Fruit fly (Drosophila melanogaster) whole organism, embryonic: ENCODE data around the gene CG10862.

Experiments used
- B-H2 ChIP-seq: fragments of 200-800 bp; sonication (Bioruptor generic); optimal IDR thresholded peaks from 2 replicates; lab custom pipeline; 2018; ENCODE audit warnings: missing biosample characterization, mild to moderate bottlenecking, missing genetic modification characterization
- BEAF-32 ChIP-seq: fragments of 200-800 bp; sonication (Bioruptor generic); optimal IDR thresholded peaks from 3 replicates; lab custom pipeline; 2017; ENCODE audit warnings: missing biosample characterization, missing genetic modification characterization, mild to moderate bottlenecking, moderate library complexity, missing genetic modification reagents
- C15 ChIP-seq: fragments of 200-800 bp; sonication (Bioruptor generic); IDR thresholded peaks from 3 replicates; pipeline ENCODE4 v1.3.6; 2022; ENCODE audit warnings: missing biosample characterization, missing genetic modification characterization
- CG14441 ChIP-seq: fragments of 200-800 bp; sonication (Bioruptor generic); IDR thresholded peaks from 2 replicates; pipeline ENCODE4 v1.3.6; 2022; ENCODE audit warnings: missing biosample characterization, missing genetic modification characterization
- CG15269 ChIP-seq: fragments of 200-800 bp; sonication (Bioruptor generic); optimal IDR thresholded peaks from 2 replicates; lab custom pipeline; 2018; ENCODE audit warnings: missing biosample characterization, mild to moderate bottlenecking, missing genetic modification characterization, moderate library complexity
- CG32772 ChIP-seq: fragments of 200-800 bp; sonication (Bioruptor generic); IDR thresholded peaks from 2 replicates; pipeline ENCODE4 v1.3.6; 2022; ENCODE audit warnings: missing biosample characterization, missing genetic modification characterization
- CG3407 ChIP-seq: fragments of 200-800 bp; sonication (Bioruptor generic); optimal IDR thresholded peaks from 2 replicates; lab custom pipeline; 2018; ENCODE audit warnings: missing biosample characterization, mild to moderate bottlenecking, missing genetic modification characterization
- CG34224 ChIP-seq: fragments of 200-800 bp; sonication (Bioruptor generic); IDR thresholded peaks from 3 replicates; pipeline ENCODE4 v1.3.6; 2022; ENCODE audit warnings: missing biosample characterization, missing genetic modification characterization; ENCODE audit not compliant: partially characterized antibody
- CG3838 ChIP-seq: fragments of 200-800 bp; sonication (Bioruptor generic); optimal IDR thresholded peaks from 3 replicates; lab custom pipeline; 2016; ENCODE audit warnings: missing biosample characterization, missing genetic modification characterization
- CG4282 ChIP-seq: fragments of 200-800 bp; sonication (Bioruptor generic); optimal IDR thresholded peaks from 2 replicates; lab custom pipeline; 2016; ENCODE audit warnings: missing biosample characterization, missing genetic modification characterization
- CG4820 ChIP-seq: fragments of 200-800 bp; sonication (Bioruptor generic); optimal IDR thresholded peaks from 3 replicates; lab custom pipeline; 2016; ENCODE audit warnings: missing biosample characterization, missing genetic modification characterization
- CG6175 ChIP-seq: fragments of 200-800 bp; sonication (Bioruptor generic); IDR thresholded peaks from 3 replicates; pipeline ENCODE4 v1.3.6; 2022; ENCODE audit warnings: missing biosample characterization, missing genetic modification characterization
- CG6689 ChIP-seq: fragments of 200-800 bp; sonication (Bioruptor generic); IDR thresholded peaks from 2 replicates; pipeline ENCODE4 v1.3.6; 2022; ENCODE audit warnings: missing biosample characterization, missing genetic modification characterization
- CG6791 ChIP-seq: fragments of 200-800 bp; sonication (Bioruptor generic); IDR thresholded peaks from 3 replicates; pipeline ENCODE4 v1.3.6; 2022; ENCODE audit warnings: missing biosample characterization, missing genetic modification characterization; ENCODE audit not compliant: partially characterized antibody
- CG7928 ChIP-seq: fragments of 200-800 bp; sonication (Bioruptor generic); optimal IDR thresholded peaks from 2 replicates; lab custom pipeline; 2017; ENCODE audit warnings: missing biosample characterization, mild to moderate bottlenecking, missing genetic modification characterization
- CTCF ChIP-seq: fragments of 200-800 bp; sonication (Bioruptor generic); optimal IDR thresholded peaks from 2 replicates; lab custom pipeline; 2017; ENCODE audit warnings: missing biosample characterization, mild to moderate bottlenecking, missing genetic modification characterization, moderate library complexity
- Drgx ChIP-seq: fragments of 200-800 bp; sonication (Bioruptor generic); IDR thresholded peaks from 2 replicates; pipeline ENCODE4 v1.3.6; 2022; ENCODE audit warnings: missing biosample characterization, missing genetic modification characterization
- Ets65A ChIP-seq: fragments of 200-800 bp; sonication (Bioruptor generic); peaks from one replicate; lab custom pipeline; 2016; ENCODE audit warnings: missing biosample characterization, missing genetic modification characterization
- HLH54F ChIP-seq: fragments of 200-800 bp; sonication (Bioruptor generic); optimal IDR thresholded peaks from 3 replicates; lab custom pipeline; 2016; ENCODE audit warnings: missing biosample characterization, missing genetic modification characterization
- Hand ChIP-seq: fragments of 200-800 bp; sonication (Bioruptor generic); optimal IDR thresholded peaks from 2 replicates; lab custom pipeline; 2017; ENCODE audit warnings: mild to moderate bottlenecking, missing biosample characterization, missing genetic modification reagents, missing genetic modification characterization
- HmgZ ChIP-seq: fragments of 200-800 bp; sonication (Bioruptor generic); optimal IDR thresholded peaks from 2 replicates; lab custom pipeline; 2018; ENCODE audit warnings: missing biosample characterization, mild to moderate bottlenecking, missing genetic modification characterization
- Hr39 ChIP-seq: fragments of >200 bp; optimal IDR thresholded peaks from 2 replicates; lab custom pipeline; 2017
- Nf-YC ChIP-seq: fragments of 200-800 bp; optimal IDR thresholded peaks from 3 replicates; lab custom pipeline; 2019; ENCODE audit warnings: missing biosample characterization, mild to moderate bottlenecking, missing genetic modification characterization, moderate library complexity
- Sox102F ChIP-seq: fragments of 200-800 bp; sonication (Bioruptor generic); optimal IDR thresholded peaks from 2 replicates; lab custom pipeline; 2018; ENCODE audit warnings: missing biosample characterization, mild to moderate bottlenecking, missing genetic modification characterization, moderate library complexity
- Sry-δ ChIP-seq: fragments of 200-800 bp; sonication (Bioruptor generic); optimal IDR thresholded peaks from 2 replicates; lab custom pipeline; 2016; ENCODE audit warnings: missing biosample characterization, missing genetic modification characterization
- Trl ChIP-seq, 3 experiments: fragments of >200 bp in 2 of 3; fragments of 200-800 bp in 1 of 3; sonication (Bioruptor generic) in 1 of 3; optimal IDR thresholded peaks; 2 replicates in 1 of 3; 3 replicates in 2 of 3; lab custom pipeline; 2016 to 2017; ENCODE audit warnings: missing biosample characterization in 1 of 3, missing genetic modification characterization in 1 of 3
- bcd ChIP-seq: fragments of 200-800 bp; sonication (Bioruptor generic); optimal IDR thresholded peaks from 2 replicates; lab custom pipeline; 2017; ENCODE audit warnings: missing biosample characterization, mild to moderate bottlenecking, missing genetic modification characterization
- dati ChIP-seq: fragments of 200-800 bp; sonication (Bioruptor generic); IDR thresholded peaks from 2 replicates; pipeline ENCODE4 v1.3.6; 2022; ENCODE audit warnings: missing biosample characterization, missing genetic modification characterization
- dysf ChIP-seq: fragments of 200-800 bp; sonication (Bioruptor generic); IDR thresholded peaks from 3 replicates; pipeline ENCODE4 v1.3.6; 2022; ENCODE audit warnings: missing biosample characterization, missing genetic modification characterization
- gt ChIP-seq: fragments of 200-800 bp; sonication (Bioruptor generic); IDR thresholded peaks from 2 replicates; pipeline ENCODE4 v1.3.6; 2022; ENCODE audit warnings: missing biosample characterization, missing genetic modification characterization
- ham ChIP-seq: fragments of 200-800 bp; sonication (Bioruptor generic); IDR thresholded peaks from 2 replicates; pipeline ENCODE4 v1.3.6; 2022; ENCODE audit warnings: missing biosample characterization, missing genetic modification characterization
- kni ChIP-seq: fragments of 200-800 bp; sonication (Bioruptor generic); optimal IDR thresholded peaks from 3 replicates; lab custom pipeline; 2017; ENCODE audit warnings: mild to moderate bottlenecking, missing biosample characterization, missing genetic modification reagents, missing genetic modification characterization
- maf-S ChIP-seq: fragments of 200-800 bp; sonication (Bioruptor generic); optimal IDR thresholded peaks from 2 replicates; lab custom pipeline; 2016; ENCODE audit warnings: missing biosample characterization, missing genetic modification characterization
- nerfin-2 ChIP-seq: fragments of 200-800 bp; sonication (Bioruptor generic); IDR thresholded peaks from 2 replicates; pipeline ENCODE4 v1.3.6; 2022; ENCODE audit warnings: missing biosample characterization, missing genetic modification characterization; ENCODE audit not compliant: partially characterized antibody
- oc ChIP-seq: fragments of 200-800 bp; sonication (Bioruptor generic); optimal IDR thresholded peaks from 2 replicates; lab custom pipeline; 2018; ENCODE audit warnings: missing biosample characterization, mild to moderate bottlenecking, missing genetic modification characterization, moderate library complexity
- prd ChIP-seq, 3 experiments: fragments of >200 bp in 2 of 3; fragments of 200-800 bp in 1 of 3; sonication (Bioruptor generic) in 1 of 3; optimal IDR thresholded peaks in 2 of 3; IDR thresholded peaks in 1 of 3; 2 replicates in 2 of 3; 3 replicates in 1 of 3; pipeline versions ENCODE4 v1.3.6 to Lab custom; 2017 to 2022; ENCODE audit warnings: missing biosample characterization in 1 of 3, missing genetic modification characterization in 1 of 3
- pros ChIP-seq: fragments of 200-800 bp; sonication (Bioruptor generic); optimal IDR thresholded peaks from 3 replicates; lab custom pipeline; 2019; ENCODE audit warnings: missing biosample characterization, mild to moderate bottlenecking, missing genetic modification characterization, moderate library complexity
- pzg ChIP-seq: fragments of 200-800 bp; sonication (Bioruptor generic); optimal IDR thresholded peaks from 3 replicates; lab custom pipeline; 2018; ENCODE audit warnings: missing biosample characterization, mild to moderate bottlenecking, missing genetic modification characterization, moderate library complexity
- schlank ChIP-seq: fragments of 200-800 bp; sonication (Bioruptor generic); optimal IDR thresholded peaks from 2 replicates; lab custom pipeline; 2018; ENCODE audit warnings: missing biosample characterization, mild to moderate bottlenecking, missing genetic modification characterization
- so ChIP-seq: fragments of 200-800 bp; sonication (Bioruptor generic); IDR thresholded peaks from 3 replicates; pipeline ENCODE4 v1.3.6; 2022; ENCODE audit warnings: missing biosample characterization, missing genetic modification characterization
- ssp ChIP-seq: fragments of 200-800 bp; sonication (Bioruptor generic); IDR thresholded peaks from 2 replicates; pipeline ENCODE4 v1.3.6; 2022; ENCODE audit warnings: missing biosample characterization, missing genetic modification characterization
- tna ChIP-seq: fragments of 200-800 bp; sonication (Bioruptor generic); IDR thresholded peaks from 2 replicates; pipeline ENCODE4 v1.3.6; 2022; ENCODE audit warnings: missing biosample characterization, missing genetic modification characterization; ENCODE audit not compliant: partially characterized antibody
- zfh1 ChIP-seq: fragments of 200-800 bp; sonication (Bioruptor generic); IDR thresholded peaks from 3 replicates; pipeline ENCODE4 v1.3.6; 2022; ENCODE audit warnings: missing biosample characterization, missing genetic modification characterization

The CG10862 gene

DNA sequence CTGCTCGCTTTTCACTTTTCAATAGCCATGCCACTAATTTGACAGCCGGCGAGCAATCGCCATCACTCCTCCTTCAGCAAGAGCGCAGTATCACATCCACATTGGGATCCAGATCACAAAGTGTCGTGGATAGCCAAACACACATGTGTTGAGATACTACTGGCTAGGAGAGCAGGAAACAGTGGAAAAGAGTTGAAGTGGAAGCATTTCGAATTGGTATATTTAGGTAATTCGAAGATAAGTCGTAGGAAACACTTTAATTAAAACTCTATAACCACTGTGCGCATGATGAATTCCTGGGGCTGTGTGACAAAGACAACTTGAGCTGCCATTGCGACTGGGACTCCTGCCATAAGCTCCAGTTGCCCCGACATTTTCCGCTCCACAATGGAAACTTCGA lies 35.5 kb upstream of the CG10862 start:
- peak; percentile 25; the same call in 1 of the 2 replicates for TF ChIP-seq Drgx (GFP tag; lab: Robert Waterston, UW)
- TF ChIP-seq ssp (GFP tag; lab: Robert Waterston, UW): no peak
- peak; percentile 14; the same call in 1 of the 2 replicates for TF ChIP-seq gt (GFP tag; lab: Robert Waterston, UW)

DNA sequence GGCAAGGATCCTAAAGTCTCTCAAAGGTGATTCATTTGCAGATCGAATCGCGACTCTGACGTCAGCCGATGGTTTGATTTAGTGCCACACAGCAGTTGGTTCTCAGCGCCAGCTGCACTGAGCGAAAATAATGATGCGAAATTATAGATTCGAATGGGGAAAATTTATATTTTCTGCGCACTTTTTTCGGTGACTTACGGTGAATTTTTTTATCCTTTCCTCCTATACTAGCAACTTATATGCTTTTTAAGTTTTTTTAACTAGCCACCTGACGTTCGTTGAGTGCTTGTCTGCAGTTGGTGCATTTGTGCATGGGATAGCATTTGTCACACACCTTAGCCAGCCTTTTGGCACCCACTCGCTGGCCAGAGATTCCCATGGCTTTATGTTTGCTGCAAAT lies 31.7 kb upstream of the CG10862 start:
- TF ChIP-seq dati (GFP tag; lab: Robert Waterston, UW) (no peak), Drgx (GFP tag; lab: Robert Waterston, UW) (peak; percentile 51; the same call in 1 of the 2 replicates)

DNA sequence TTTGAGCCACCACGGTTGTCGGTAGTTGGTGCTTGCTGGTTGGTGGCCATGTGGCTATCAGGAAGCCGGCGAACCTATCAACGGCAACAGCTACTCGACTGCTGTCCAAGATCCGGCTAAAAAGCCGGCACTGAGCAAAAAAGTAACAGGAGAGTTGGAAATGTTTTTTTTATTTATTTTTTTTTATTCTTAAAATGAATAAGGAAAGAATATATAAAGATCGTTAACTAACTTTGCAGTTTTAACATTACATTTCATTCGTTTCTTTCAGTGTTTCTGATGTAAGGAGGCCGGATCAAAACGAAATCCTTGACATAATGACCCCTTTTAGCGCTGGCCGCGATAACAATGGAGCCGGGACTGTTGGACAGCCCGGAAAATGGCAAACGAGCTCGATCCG lies 29.4 kb upstream of the CG10862 start:
- TF ChIP-seq pros (no peak), Ets65A (GFP tag; lab: Kevin White, UChicago) (peak; percentile 15), B-H2 (no peak), Drgx (GFP tag; lab: Robert Waterston, UW) (peak; percentile 42; the same call in 1 of the 2 replicates)

DNA sequence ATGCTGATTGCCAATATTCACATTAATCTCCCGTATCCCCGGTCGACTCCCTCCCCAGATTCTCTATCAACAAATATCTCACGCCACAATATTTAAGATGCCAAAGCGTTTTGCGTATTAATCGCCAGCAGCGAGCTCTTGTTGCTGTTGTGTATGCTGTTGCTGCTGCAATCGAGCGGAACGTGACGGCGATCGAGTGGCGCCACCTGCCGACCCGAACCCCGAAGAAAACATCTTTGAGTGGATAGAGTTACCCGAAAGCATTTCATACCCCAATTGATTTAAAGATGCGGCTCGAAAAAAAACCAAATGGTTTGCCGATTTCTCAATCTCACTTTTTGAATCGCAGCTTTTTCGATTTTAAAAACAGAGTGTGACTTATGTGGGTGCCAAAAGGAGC lies 23.8 kb upstream of the CG10862 start:
- TF ChIP-seq Nf-YC (tag; lab: Kevin White, UChicago) (no peak), CG3407 (GFP tag; lab: Kevin White, UChicago) (no peak), CTCF (GFP tag; lab: Kevin White, UChicago) (peak; percentile 86)

DNA sequence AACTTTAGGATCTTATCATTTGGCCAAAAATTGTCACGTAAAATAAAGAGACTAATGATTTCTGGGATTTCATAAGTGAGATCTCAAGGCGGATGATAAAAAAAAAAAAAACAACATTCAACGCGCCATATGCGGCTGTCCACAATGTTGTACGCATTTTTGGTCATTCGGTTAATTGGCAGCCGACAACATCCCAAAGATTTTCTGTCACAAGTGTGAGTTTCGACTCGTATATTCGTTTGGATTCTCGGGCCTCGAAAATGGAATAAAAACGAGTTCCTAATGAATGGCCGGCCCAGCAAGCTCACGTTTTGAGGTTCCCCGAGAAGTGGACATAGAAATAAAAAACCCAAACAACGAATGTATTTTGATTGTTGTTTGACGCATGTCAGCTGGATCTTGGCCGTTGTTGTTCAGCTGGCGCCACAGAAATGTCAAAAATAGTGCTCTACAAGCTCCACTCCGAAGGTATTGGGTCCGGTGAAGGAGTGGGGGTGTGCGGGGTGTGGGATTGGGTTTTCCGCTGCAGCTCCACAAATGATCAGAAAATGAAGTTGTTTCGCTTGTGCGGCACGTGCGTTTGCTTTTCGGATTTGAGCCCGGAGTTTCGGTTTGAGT lies 18.0 kb upstream of the CG10862 start:
- TF ChIP-seq maf-S (GFP tag; lab: Kevin White, UChicago) (no peak), dysf (GFP tag; lab: Robert Waterston, UW) (no peak), BEAF-32 (GFP tag; lab: Kevin White, UChicago) (no peak), prd (optimal IDR thresholded peaks at IDR 0.05; lab: Kevin White, UChicago) (no peak), prd (GFP tag; IDR thresholded peaks at IDR 0.05; lab: Robert Waterston, UW) (no peak), Hr39 (lab: Kevin White, UChicago) (no peak), CG15269 (peak; percentile 57), zfh1 (GFP tag; lab: Robert Waterston, UW) (no peak), CG7928 (GFP tag; lab: Kevin White, UChicago) (no peak), bcd (GFP tag; lab: Kevin White, UChicago) (no peak), CG6791 (GFP tag; lab: Robert Waterston, UW) (no peak), CG32772 (GFP tag; lab: Robert Waterston, UW) (0 out of 2 replicates have a peak, but pooled peaks have one; percentile 11), HmgZ (tag; lab: Kevin White, UChicago) (no peak), nerfin-2 (GFP tag; lab: Robert Waterston, UW) (no peak), schlank (tag; lab: Kevin White, UChicago) (no peak), Sry-δ (GFP tag; lab: Kevin White, UChicago) (no peak), CG6175 (no peak), Trl (optimal IDR thresholded peaks at IDR 0.05; lab: Kevin White, UChicago) (no peak), Trl (GFP tag; optimal IDR thresholded peaks at IDR 0.05; lab: Kevin White, UChicago) (no peak), ham (GFP tag; lab: Robert Waterston, UW) (no peak), pzg (GFP tag; lab: Kevin White, UChicago) (no peak), HLH54F (GFP tag; lab: Kevin White, UChicago) (no peak), Sox102F (GFP tag; lab: Kevin White, UChicago) (no peak), Hand (no peak), CG34224 (GFP tag; lab: Robert Waterston, UW) (peak; percentile 23; the same call in 1 of the 3 replicates), CG4820 (GFP tag; lab: Kevin White, UChicago) (no peak), so (GFP tag; lab: Robert Waterston, UW) (no peak), kni (GFP tag; lab: Kevin White, UChicago) (peak; percentile 63), CG4282 (no peak), tna (GFP tag; lab: Robert Waterston, UW) (no peak), CG3838 (no peak), CG14441 (GFP tag; lab: Robert Waterston, UW) (0 out of 2 replicates have a peak, but pooled peaks have one; percentile 23), C15 (GFP tag; lab: Robert Waterston, UW) (no peak), oc (tag; lab: Kevin White, UChicago) (peak; percentile 42), CG6689 (GFP tag; lab: Robert Waterston, UW) (no peak)
